Worm (Caenorhabditis elegans) whole organism, L4 larva: Measurements from ENCODE around the gene vglu-3.

Experiments used
- F10B5.3 ChIP-seq: sonication (generic microtip); optimal IDR thresholded peaks from 2 replicates; lab custom pipeline; 2016; ENCODE audit warnings: mild to moderate bottlenecking, missing genetic modification characterization, missing compliant biosample characterization
- F26F4.8 ChIP-seq: fragments of 200-800 bp; sonication (Bioruptor generic); conservative IDR thresholded peaks from 2 replicates; pipeline ENCODE4 v1.3.6; 2022; ENCODE audit warnings: missing genetic modification characterization, missing compliant biosample characterization
- F37D6.2 ChIP-seq: sonication (generic microtip); optimal IDR thresholded peaks from 2 replicates; lab custom pipeline; 2016; ENCODE audit warnings: mild to moderate bottlenecking, missing genetic modification characterization, missing compliant biosample characterization
- T26A8.4 ChIP-seq: fragments of 200-800 bp; sonication (Bioruptor generic); IDR thresholded peaks from 2 replicates; pipeline ENCODE4 v1.3.6; 2022; ENCODE audit warnings: missing genetic modification characterization, missing compliant biosample characterization
- ZK546.5 ChIP-seq, 2 experiments: sonication (generic microtip); optimal IDR thresholded peaks; 2 replicates each; lab custom pipeline; 2017; ENCODE audit warnings: missing biosample characterization in 2 of 2, missing genetic modification characterization in 2 of 2
- aha-1 ChIP-seq: fragments of 150-350 bp; peaks from one replicate; lab custom pipeline; 2014; ENCODE audit warnings: missing biosample characterization, missing genetic modification characterization
- attf-4 ChIP-seq: sonication (generic microtip); optimal IDR thresholded peaks from 3 replicates; lab custom pipeline; 2017; ENCODE audit warnings: missing biosample characterization, missing genetic modification characterization
- ceh-28 ChIP-seq: fragments of 150-350 bp; optimal IDR thresholded peaks from 2 replicates; lab custom pipeline; 2014; ENCODE audit warnings: missing biosample characterization, missing genetic modification reagents, missing genetic modification characterization
- ceh-44 ChIP-seq: fragments of 200-800 bp; sonication (Bioruptor generic); IDR thresholded peaks from 2 replicates; pipeline ENCODE4 v1.3.6; 2022; ENCODE audit warnings: missing genetic modification reagents, missing genetic modification characterization, missing compliant biosample characterization
- ctbp-1 ChIP-seq: fragments of 200-800 bp; sonication (Bioruptor generic); IDR thresholded peaks from 2 replicates; pipeline ENCODE4 v1.3.6; 2022; ENCODE audit warnings: missing genetic modification reagents, missing genetic modification characterization, missing compliant biosample characterization
- daf-12 ChIP-seq: fragments of 150-350 bp; optimal IDR thresholded peaks from 2 replicates; lab custom pipeline; 2014; ENCODE audit warnings: missing biosample characterization, missing genetic modification reagents, missing genetic modification characterization
- daf-16 ChIP-seq, 3 experiments: sonication (generic microtip); optimal IDR thresholded peaks; 2 replicates each; lab custom pipeline; 2016 to 2017; ENCODE audit warnings: missing genetic modification characterization in 3 of 3, missing genetic modification reagents in 3 of 3, mild to moderate bottlenecking in 2 of 3, missing compliant biosample characterization in 2 of 3, missing biosample characterization in 1 of 3, moderate library complexity in 1 of 3
- daf-19 ChIP-seq: fragments of 200-800 bp; sonication (Bioruptor generic); conservative IDR thresholded peaks from 2 replicates; pipeline ENCODE4 v1.3.6; 2022; ENCODE audit warnings: missing genetic modification characterization, missing compliant biosample characterization
- dmd-6 ChIP-seq: fragments of 200-800 bp; sonication (Bioruptor generic); IDR thresholded peaks from 2 replicates; pipeline ENCODE4 v1.3.6; 2022; ENCODE audit warnings: missing genetic modification reagents, missing genetic modification characterization, missing compliant biosample characterization
- egl-27 ChIP-seq: sonication (generic microtip); optimal IDR thresholded peaks from 3 replicates; lab custom pipeline; 2017; ENCODE audit warnings: missing biosample characterization, missing genetic modification reagents, missing genetic modification characterization
- hlh-11 ChIP-seq: fragments of 200-800 bp; sonication (Bioruptor generic); optimal IDR thresholded peaks from 2 replicates; lab custom pipeline; 2018; ENCODE audit warnings: mild to moderate bottlenecking, missing genetic modification characterization, missing compliant biosample characterization
- hlh-30 ChIP-seq: sonication (generic microtip); optimal IDR thresholded peaks from 2 replicates; lab custom pipeline; 2017; ENCODE audit warnings: antibody characterized with exemption, mild to moderate bottlenecking, missing genetic modification characterization, missing compliant biosample characterization; ENCODE audit not compliant: insufficient read depth
- hmg-1.1 ChIP-seq: fragments of 200-800 bp; sonication (Bioruptor generic); IDR thresholded peaks from 2 replicates; pipeline ENCODE4 v1.3.6; 2022; ENCODE audit warnings: missing genetic modification reagents, missing genetic modification characterization, missing compliant biosample characterization
- jun-1 ChIP-seq: fragments of 150-350 bp; optimal IDR thresholded peaks from 2 replicates; lab custom pipeline; 2014; ENCODE audit warnings: missing biosample characterization, missing genetic modification reagents, missing genetic modification characterization
- lim-7 ChIP-seq: fragments of 200-800 bp; sonication (Bioruptor generic); IDR thresholded peaks from 2 replicates; pipeline ENCODE4 v1.3.6; 2022; ENCODE audit warnings: missing genetic modification characterization, missing compliant biosample characterization
- lin-15B ChIP-seq: fragments of 150-350 bp; sonication (generic microtip); optimal IDR thresholded peaks from 3 replicates; lab custom pipeline; 2014; ENCODE audit warnings: missing biosample characterization, missing genetic modification characterization
- lin-38 ChIP-seq: fragments of 200-800 bp; sonication (Bioruptor generic); IDR thresholded peaks from 2 replicates; pipeline ENCODE4 v1.3.6; 2022; ENCODE audit warnings: missing genetic modification reagents, missing genetic modification characterization, missing compliant biosample characterization
- lsy-2 ChIP-seq, 2 experiments: fragments of 150-350 bp in 1 of 2; sonication (generic microtip) in 1 of 2; optimal IDR thresholded peaks; 2 replicates each; lab custom pipeline; 2014 to 2017; ENCODE audit warnings: missing biosample characterization in 2 of 2, missing genetic modification characterization in 2 of 2
- madf-5 ChIP-seq, 2 experiments: fragments of 200-800 bp; sonication (Bioruptor generic); IDR thresholded peaks; 2 replicates each; pipeline ENCODE4 v1.3.6; 2022; ENCODE audit warnings: missing compliant biosample characterization in 2 of 2, missing genetic modification characterization in 2 of 2
- mdl-1 ChIP-seq, 2 experiments: fragments of 150-350 bp in 1 of 2; sonication (generic microtip) in 1 of 2; optimal IDR thresholded peaks; 2 replicates each; lab custom pipeline; 2014 to 2017; ENCODE audit warnings: missing biosample characterization in 2 of 2, missing genetic modification characterization in 2 of 2
- mxl-3 ChIP-seq: fragments of 200-800 bp; sonication (Bioruptor generic); optimal IDR thresholded peaks from 2 replicates; lab custom pipeline; 2018; ENCODE audit warnings: mild to moderate bottlenecking, missing genetic modification characterization, missing compliant biosample characterization
- nhr-102 ChIP-seq: sonication (generic microtip); optimal IDR thresholded peaks from 2 replicates; lab custom pipeline; 2016; ENCODE audit warnings: mild to moderate bottlenecking, missing genetic modification characterization, moderate library complexity, missing compliant biosample characterization
- nhr-111 ChIP-seq: fragments of 200-800 bp; sonication (Bioruptor generic); optimal IDR thresholded peaks from 2 replicates; lab custom pipeline; 2018; ENCODE audit warnings: mild to moderate bottlenecking, missing genetic modification characterization, missing compliant biosample characterization
- nhr-28 ChIP-seq: fragments of 150-350 bp; optimal IDR thresholded peaks from 2 replicates; lab custom pipeline; 2014; ENCODE audit warnings: missing biosample characterization, missing genetic modification characterization
- nhr-77 ChIP-seq: fragments of 150-350 bp; optimal IDR thresholded peaks from 2 replicates; lab custom pipeline; 2014; ENCODE audit warnings: missing biosample characterization, missing genetic modification characterization
- php-3 ChIP-seq: fragments of 200-800 bp; sonication (Bioruptor generic); IDR thresholded peaks from 2 replicates; pipeline ENCODE4 v1.3.6; 2022; ENCODE audit warnings: missing genetic modification reagents, missing genetic modification characterization, missing compliant biosample characterization
- pqm-1 ChIP-seq: sonication (generic microtip); optimal IDR thresholded peaks from 2 replicates; lab custom pipeline; 2017; ENCODE audit warnings: missing biosample characterization, missing genetic modification characterization
- spr-1 ChIP-seq: sonication (generic microtip); optimal IDR thresholded peaks from 2 replicates; lab custom pipeline; 2016; ENCODE audit warnings: mild to moderate bottlenecking, missing genetic modification characterization, missing compliant biosample characterization
- unc-130 ChIP-seq: sonication (generic microtip); optimal IDR thresholded peaks from 2 replicates; lab custom pipeline; 2016; ENCODE audit warnings: missing genetic modification reagents, missing genetic modification characterization, missing compliant biosample characterization
- unc-62 ChIP-seq, 3 experiments: fragments of 150-350 bp in 1 of 3; sonication (generic microtip); optimal IDR thresholded peaks in 2 of 3; peaks in 1 of 3; 1 replicate in 1 of 3; 2 replicates in 2 of 3; lab custom pipeline; 2014 to 2017; ENCODE audit warnings: missing biosample characterization in 3 of 3, missing genetic modification characterization in 3 of 3, missing genetic modification reagents in 3 of 3, missing genotype in 1 of 3
- zfp-2 ChIP-seq: sonication (generic microtip); optimal IDR thresholded peaks from 2 replicates; lab custom pipeline; 2016; ENCODE audit warnings: mild to moderate bottlenecking, missing genetic modification characterization, missing compliant biosample characterization
- zfp-3 ChIP-seq: fragments of 200-800 bp; sonication (Bioruptor generic); conservative IDR thresholded peaks from 2 replicates; pipeline ENCODE4 v1.3.6; 2022; ENCODE audit warnings: missing genetic modification reagents, missing genetic modification characterization, missing compliant biosample characterization
- zip-11 ChIP-seq: fragments of 200-800 bp; sonication (Bioruptor generic); IDR thresholded peaks from 2 replicates; pipeline ENCODE4 v1.3.6; 2022; ENCODE audit warnings: missing genetic modification characterization, missing compliant biosample characterization
- zip-2 ChIP-seq: fragments of 150-350 bp; optimal IDR thresholded peaks from 2 replicates; lab custom pipeline; 2014; ENCODE audit warnings: missing biosample characterization, missing genetic modification characterization
- ztf-7 ChIP-seq: fragments of 150-350 bp; optimal IDR thresholded peaks from 2 replicates; lab custom pipeline; 2014; ENCODE audit warnings: missing biosample characterization, missing genetic modification characterization

vglu-3 gene

ce11 chrIII:10285623-10286022 is 14.6 kb upstream of the vglu-3 start, which contains the start of gene K10G9.2:
Gene K10G9.2 (plus strand): TSS chrIII:10285923.
- TF ChIP-seq ztf-7: no peak
- no peak for TF ChIP-seq nhr-77 (tag; lab: Kevin White, UChicago)
- no peak for TF ChIP-seq madf-5 (GFP tag; IDR thresholded peaks at IDR 0.05; lab: Robert Waterston, UW)
- TF ChIP-seq lin-38 (GFP tag; lab: Robert Waterston, UW): no peak

DNA sequence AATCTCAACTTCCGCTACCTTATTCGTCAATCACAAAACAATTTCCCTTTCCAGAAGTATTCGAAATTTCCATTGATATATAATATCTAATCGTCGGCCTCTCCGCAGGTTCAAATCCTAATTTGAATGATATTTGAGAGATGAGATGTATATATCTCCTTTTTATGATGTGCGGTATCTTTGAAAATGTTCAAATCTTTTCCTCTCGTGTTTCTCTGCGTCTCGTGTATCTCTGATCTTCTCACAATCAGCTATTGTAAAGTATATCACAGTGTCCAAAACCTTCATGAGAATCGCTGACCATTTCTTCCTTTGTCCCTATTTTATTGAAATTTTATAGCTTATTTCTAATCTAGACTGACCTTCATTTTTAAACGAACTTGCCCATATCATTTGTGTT is 10.4 kb upstream of the vglu-3 start:
- TF ChIP-seq pqm-1 (tag; lab: Kevin White, UChicago): no peak
- TF ChIP-seq unc-62 (GFP tag; optimal IDR thresholded peaks at IDR 0.05 in 1 of 2; lab: Kevin White, UChicago): peak in 1 of 2 experiments; percentile 75
- no peak for TF ChIP-seq unc-62 (tag; optimal IDR thresholded peaks at IDR 0.05; lab: Kevin White, UChicago)
- peak in 1 of 2 experiments; percentile 9 for TF ChIP-seq mdl-1 (tag; optimal IDR thresholded peaks at IDR 0.05; lab: Kevin White, UChicago)
- TF ChIP-seq zfp-3: no peak
- TF ChIP-seq, all 104 proteins: peak for 2

DNA sequence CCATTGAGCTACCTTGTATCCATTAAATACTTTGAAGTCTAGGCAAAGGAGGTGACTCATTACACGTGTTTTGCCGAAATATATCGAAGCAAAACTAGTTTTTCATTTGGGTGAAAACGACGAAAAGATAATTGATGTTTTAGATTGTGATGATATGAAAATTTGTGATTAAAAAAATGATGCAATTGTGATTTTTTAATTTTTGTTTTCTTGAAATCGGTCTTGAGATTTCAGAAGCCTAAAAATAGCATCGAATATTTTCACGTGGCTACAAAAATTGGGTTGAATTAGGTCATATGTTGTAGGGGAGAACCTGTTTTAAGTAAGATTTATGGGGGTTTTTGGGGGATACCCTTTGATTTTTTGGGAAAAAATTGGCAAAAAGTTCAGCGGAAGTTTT is 9.6 kb upstream of the vglu-3 start:
- TF ChIP-seq nhr-28 (tag; lab: Kevin White, UChicago) (peak; percentile 46), zip-2 (tag; lab: Kevin White, UChicago) (no peak), lsy-2 (tag; optimal IDR thresholded peaks at IDR 0.05; lab: Kevin White, UChicago) (peak in 1 of 2 experiments; percentile 20), hlh-30 (peak; percentile 52), spr-1 (tag; lab: Kevin White, UChicago) (no peak), mxl-3 (GFP tag; lab: Kevin White, UChicago) (peak; percentile 26), hlh-11 (tag; lab: Kevin White, UChicago) (peak; percentile 6), mdl-1 (tag; optimal IDR thresholded peaks at IDR 0.05; lab: Kevin White, UChicago) (peak in 1 of 2 experiments; percentile 62), aha-1 (peak; percentile 74)

ce11 chrIII:10293362-10293761 is 6.8 kb upstream of the vglu-3 start:
- TF ChIP-seq zip-11 (GFP tag; lab: Robert Waterston, UW) (no peak), attf-4 (tag; lab: Kevin White, UChicago) (no peak), dmd-6 (GFP tag; lab: Robert Waterston, UW) (peak; percentile 35), ctbp-1 (GFP tag; lab: Robert Waterston, UW) (no peak), hlh-30 (peak; percentile 25), hmg-1.1 (GFP tag; lab: Robert Waterston, UW) (no peak), php-3 (GFP tag; lab: Robert Waterston, UW) (no peak), daf-19 (GFP tag; lab: Robert Waterston, UW) (no peak), lim-7 (GFP tag; lab: Robert Waterston, UW) (0 out of 2 replicates have a peak, but pooled peaks have one; percentile 42)

DNA sequence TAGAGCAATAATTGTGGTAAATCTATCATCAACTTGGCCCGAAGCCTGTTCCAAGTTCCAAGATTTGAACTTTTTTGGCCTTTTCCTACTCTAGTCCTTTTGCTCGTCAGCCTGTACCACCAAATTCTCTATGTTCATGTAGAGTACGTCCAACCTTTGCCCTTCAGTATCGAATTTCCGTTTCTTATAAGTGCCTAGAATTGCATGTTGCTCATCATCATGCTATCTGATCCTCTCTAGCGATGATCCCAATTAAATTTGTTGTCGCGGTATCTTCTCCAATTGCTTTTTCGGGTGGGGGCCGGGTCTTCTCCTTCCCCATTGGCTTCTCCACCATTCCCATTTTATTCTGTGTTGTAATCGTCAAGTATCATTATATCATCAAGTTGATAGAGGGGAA is 6.2 kb upstream of the vglu-3 start:
- TF ChIP-seq F10B5.3 (no peak), unc-62 (GFP tag; optimal IDR thresholded peaks at IDR 0.05 in 1 of 2; lab: Kevin White, UChicago) (peak in 1 of 2 experiments; percentile 94), unc-62 (tag; optimal IDR thresholded peaks at IDR 0.05; lab: Kevin White, UChicago) (no peak)

ce11 chrIII:10294837-10295236 is 5.3 kb upstream of the vglu-3 start, which contains the start of gene vglu-2:
Gene vglu-2 (plus strand): TSS chrIII:10295137.
- no peak for TF ChIP-seq nhr-102 (tag; lab: Kevin White, UChicago)
- TF ChIP-seq F37D6.2 (tag; lab: Kevin White, UChicago): no peak
- TF ChIP-seq zfp-2 (tag; lab: Kevin White, UChicago): no peak
- no peak for TF ChIP-seq daf-12 (tag; lab: Kevin White, UChicago)
- no peak for TF ChIP-seq T26A8.4 (GFP tag; lab: Robert Waterston, UW)
- no peak for TF ChIP-seq F26F4.8 (GFP tag; lab: Robert Waterston, UW)
- no peak for TF ChIP-seq egl-27
- no peak for TF ChIP-seq jun-1 (tag; lab: Kevin White, UChicago)
- TF ChIP-seq ZK546.5 (tag; optimal IDR thresholded peaks at IDR 0.05; lab: Kevin White, UChicago): no peak
- no peak for TF ChIP-seq aha-1
- no peak for TF ChIP-seq ceh-44 (GFP tag; lab: Robert Waterston, UW)
- no peak for TF ChIP-seq unc-62 (GFP tag; optimal IDR thresholded peaks at IDR 0.05 in 1 of 2; lab: Kevin White, UChicago)
- TF ChIP-seq unc-62 (tag; optimal IDR thresholded peaks at IDR 0.05; lab: Kevin White, UChicago): no peak
- TF ChIP-seq daf-16 (GFP tag; optimal IDR thresholded peaks at IDR 0.05; lab: Kevin White, UChicago): no peak
- TF ChIP-seq daf-16 (tag; optimal IDR thresholded peaks at IDR 0.05; lab: Kevin White, UChicago): no peak
- no peak for TF ChIP-seq hmg-1.1 (GFP tag; lab: Robert Waterston, UW)
- TF ChIP-seq ceh-28 (tag; lab: Kevin White, UChicago): no peak
- no peak for TF ChIP-seq unc-130 (GFP tag; lab: Kevin White, UChicago)
- TF ChIP-seq lsy-2 (tag; optimal IDR thresholded peaks at IDR 0.05; lab: Kevin White, UChicago): no peak
- TF ChIP-seq lim-7 (GFP tag; lab: Robert Waterston, UW): no peak
- TF ChIP-seq nhr-111: no peak
- TF ChIP-seq lin-15B (tag; lab: Kevin White, UChicago): no peak
